Worm (Caenorhabditis elegans) whole organism, L1 larva: ENCODE results near the gene ddx-17.
"Not testable (repeated sequence)": the region's sequence is repeated elsewhere in the genome, so short reads cannot be mapped to it uniquely, and the experiment has no call there.

Source experiments
- C04F5.9 ChIP-seq: sonication (generic microtip); optimal IDR thresholded peaks from 2 replicates; lab custom pipeline; 2016; ENCODE audit warnings: missing genetic modification characterization, missing compliant biosample characterization
- C16A3.4 ChIP-seq: fragments of 150-350 bp; optimal IDR thresholded peaks from 2 replicates; lab custom pipeline; 2014; ENCODE audit warnings: missing biosample characterization, missing genetic modification characterization
- C34B4.2 ChIP-seq: sonication (generic microtip); optimal IDR thresholded peaks from 2 replicates; lab custom pipeline; 2017; ENCODE audit warnings: mild to moderate bottlenecking, missing genetic modification characterization, missing compliant biosample characterization
- F16B12.6 ChIP-seq: fragments of 150-350 bp; optimal IDR thresholded peaks from 2 replicates; lab custom pipeline; 2014; ENCODE audit warnings: missing biosample characterization, missing genetic modification characterization
- ceh-82 ChIP-seq, 3 experiments: fragments of 150-350 bp in 1 of 3; sonication (generic microtip) in 2 of 3; optimal IDR thresholded peaks; 2 replicates each; lab custom pipeline; 2014 to 2017; ENCODE audit warnings: missing biosample characterization in 3 of 3, missing genetic modification characterization in 3 of 3
- ceh-88 ChIP-seq: fragments of 200-800 bp; sonication (Bioruptor generic); IDR thresholded peaks from 2 replicates; pipeline ENCODE4 v1.3.6; 2022; ENCODE audit warnings: missing genetic modification characterization, missing compliant biosample characterization
- ceh-90 ChIP-seq: sonication (generic microtip); optimal IDR thresholded peaks from 2 replicates; lab custom pipeline; 2016; ENCODE audit warnings: missing genetic modification characterization, missing compliant biosample characterization
- dpl-1 ChIP-seq, 3 experiments: fragments of 150-350 bp in 2 of 3; sonication (generic microtip) in 1 of 3; optimal IDR thresholded peaks; 2 replicates each; lab custom pipeline; 2014 to 2017; ENCODE audit warnings: missing biosample characterization in 3 of 3, missing genetic modification characterization in 3 of 3, missing genetic modification reagents in 3 of 3
- dsc-1 ChIP-seq: sonication (generic microtip); optimal IDR thresholded peaks from 2 replicates; lab custom pipeline; 2016; ENCODE audit warnings: mild to moderate bottlenecking, missing genetic modification characterization, missing compliant biosample characterization
- efl-1 ChIP-seq, 4 experiments: fragments of 150-350 bp; optimal IDR thresholded peaks in 3 of 4; peaks in 1 of 4; 1 replicate in 1 of 4; 2 replicates in 3 of 4; lab custom pipeline; 2014; ENCODE audit warnings: missing biosample characterization in 2 of 4, missing genetic modification characterization in 2 of 4, missing genetic modification reagents in 2 of 4
- efl-3 ChIP-seq: fragments of 200-800 bp; sonication (Bioruptor generic); optimal IDR thresholded peaks from 2 replicates; lab custom pipeline; 2018; ENCODE audit warnings: mild to moderate bottlenecking, missing genetic modification characterization, missing compliant biosample characterization
- fkh-4 ChIP-seq: sonication (generic microtip); optimal IDR thresholded peaks from 2 replicates; lab custom pipeline; 2016; ENCODE audit warnings: missing compliant biosample characterization, missing genetic modification characterization, borderline replicate concordance
- fkh-8 ChIP-seq: sonication (generic microtip); optimal IDR thresholded peaks from 2 replicates; lab custom pipeline; 2016; ENCODE audit warnings: mild to moderate bottlenecking, missing genetic modification characterization, missing compliant biosample characterization
- grh-1 ChIP-seq: fragments of 200-800 bp; sonication (Bioruptor generic); IDR thresholded peaks from 2 replicates; pipeline ENCODE4 v1.3.6; 2022; ENCODE audit warnings: missing genetic modification reagents, missing genetic modification characterization, missing compliant biosample characterization
- hlh-4 ChIP-seq: sonication (generic microtip); optimal IDR thresholded peaks from 2 replicates; lab custom pipeline; 2016; ENCODE audit warnings: mild to moderate bottlenecking, missing genetic modification characterization, missing compliant biosample characterization
- hpl-2 ChIP-seq: fragments of 150-350 bp; optimal IDR thresholded peaks from 2 replicates; lab custom pipeline; 2014; ENCODE audit warnings: missing biosample characterization, missing genetic modification reagents, missing genetic modification characterization
- isw-1 ChIP-seq: fragments of 200-800 bp; sonication (Bioruptor generic); IDR thresholded peaks from 2 replicates; pipeline ENCODE4 v1.3.6; 2022; ENCODE audit warnings: missing genetic modification characterization, missing compliant biosample characterization
- lin-14 ChIP-seq: fragments of 200-800 bp; sonication (Bioruptor generic); optimal IDR thresholded peaks from 2 replicates; lab custom pipeline; 2018; ENCODE audit warnings: mild to moderate bottlenecking, missing genetic modification characterization, moderate library complexity, missing compliant biosample characterization
- lin-35 ChIP-seq, 2 experiments: fragments of 150-350 bp; optimal IDR thresholded peaks; 2 replicates each; lab custom pipeline; 2014; ENCODE audit warnings: missing biosample characterization in 2 of 2, missing genetic modification characterization in 2 of 2, missing genetic modification reagents in 2 of 2
- lin-39 ChIP-seq: fragments of 150-350 bp; optimal IDR thresholded peaks from 2 replicates; lab custom pipeline; 2014; ENCODE audit warnings: missing biosample characterization, missing genetic modification reagents, missing genetic modification characterization
- lir-3 ChIP-seq: sonication (generic microtip); optimal IDR thresholded peaks from 2 replicates; lab custom pipeline; 2016; ENCODE audit warnings: mild to moderate bottlenecking, missing genetic modification characterization, moderate library complexity, missing compliant biosample characterization; ENCODE audit not compliant: poor library complexity
- lsy-2 ChIP-seq, 2 experiments: fragments of 150-350 bp; optimal IDR thresholded peaks; 2 replicates each; lab custom pipeline; 2014; ENCODE audit warnings: missing biosample characterization in 2 of 2, missing genetic modification characterization in 2 of 2
- mab-9 ChIP-seq: fragments of 200-800 bp; sonication (Bioruptor generic); IDR thresholded peaks from 2 replicates; pipeline ENCODE4 v1.3.6; 2022; ENCODE audit warnings: missing genetic modification reagents, missing genetic modification characterization, missing compliant biosample characterization
- mdl-1 ChIP-seq, 2 experiments: fragments of 150-350 bp; optimal IDR thresholded peaks; 2 replicates each; lab custom pipeline; 2014 to 2017; ENCODE audit warnings: missing biosample characterization in 2 of 2, missing genetic modification characterization in 2 of 2, inconsistent platforms in 1 of 2
- nhr-19 ChIP-seq: fragments of 200-800 bp; sonication (Bioruptor generic); conservative IDR thresholded peaks from 2 replicates; pipeline ENCODE4 v1.3.6; 2022; ENCODE audit warnings: missing genetic modification characterization, missing compliant biosample characterization
- nhr-20 ChIP-seq: sonication (generic microtip); optimal IDR thresholded peaks from 2 replicates; lab custom pipeline; 2016; ENCODE audit warnings: mild to moderate bottlenecking, missing genetic modification characterization, missing compliant biosample characterization
- nhr-47 ChIP-seq: sonication (generic microtip); optimal IDR thresholded peaks from 2 replicates; lab custom pipeline; 2016; ENCODE audit warnings: mild to moderate bottlenecking, missing genetic modification characterization, moderate library complexity, missing compliant biosample characterization
- nhr-71 ChIP-seq: sonication (generic microtip); optimal IDR thresholded peaks from 2 replicates; lab custom pipeline; 2016; ENCODE audit warnings: mild to moderate bottlenecking, missing genetic modification characterization, moderate library complexity, missing compliant biosample characterization
- nhr-85 ChIP-seq: sonication (generic microtip); peaks from one replicate; lab custom pipeline; 2016; ENCODE audit warnings: missing genetic modification characterization, inconsistent platforms, missing compliant biosample characterization
- nhr-90 ChIP-seq: sonication (generic microtip); optimal IDR thresholded peaks from 2 replicates; lab custom pipeline; 2016; ENCODE audit warnings: mild to moderate bottlenecking, missing genetic modification characterization, missing compliant biosample characterization; ENCODE audit not compliant: poor library complexity
- pax-3 ChIP-seq: fragments of 200-800 bp; sonication (Bioruptor generic); optimal IDR thresholded peaks from 2 replicates; lab custom pipeline; 2018; ENCODE audit warnings: mild to moderate bottlenecking, missing genetic modification characterization, moderate library complexity, missing compliant biosample characterization
- rnt-1 ChIP-seq: sonication (generic microtip); optimal IDR thresholded peaks from 2 replicates; lab custom pipeline; 2016; ENCODE audit warnings: mild to moderate bottlenecking, missing genetic modification characterization, moderate library complexity, missing compliant biosample characterization
- snu-23 ChIP-seq: sonication (generic microtip); optimal IDR thresholded peaks from 2 replicates; lab custom pipeline; 2016; ENCODE audit warnings: missing genetic modification characterization, missing compliant biosample characterization
- sup-37 ChIP-seq: fragments of 200-800 bp; sonication (Bioruptor generic); optimal IDR thresholded peaks from 2 replicates; lab custom pipeline; 2018; ENCODE audit warnings: mild to moderate bottlenecking, missing genetic modification characterization, missing compliant biosample characterization
- swsn-7 ChIP-seq: sonication (generic microtip); optimal IDR thresholded peaks from 2 replicates; lab custom pipeline; 2016; ENCODE audit warnings: missing genetic modification characterization, missing compliant biosample characterization
- tbx-2 ChIP-seq: sonication (generic microtip); optimal IDR thresholded peaks from 2 replicates; lab custom pipeline; 2016; ENCODE audit warnings: missing genetic modification characterization, missing compliant biosample characterization
- unc-86 ChIP-seq: sonication (generic microtip); optimal IDR thresholded peaks from 2 replicates; lab custom pipeline; 2016; ENCODE audit warnings: missing genetic modification characterization, missing compliant biosample characterization
- unc-98 ChIP-seq: fragments of 200-800 bp; sonication (Bioruptor generic); IDR thresholded peaks from 2 replicates; pipeline ENCODE4 v1.3.6; 2022; ENCODE audit warnings: missing genetic modification characterization, missing compliant biosample characterization
- xbp-1 ChIP-seq: sonication (generic microtip); optimal IDR thresholded peaks from 2 replicates; lab custom pipeline; 2016; ENCODE audit warnings: missing genetic modification characterization, missing compliant biosample characterization
- ztf-11 ChIP-seq, 2 experiments: sonication (generic microtip); optimal IDR thresholded peaks; 2 replicates each; lab custom pipeline; 2016 to 2017; ENCODE audit warnings: missing genetic modification characterization in 2 of 2, missing biosample characterization in 1 of 2, missing compliant biosample characterization in 1 of 2
- ztf-4 ChIP-seq: fragments of 150-350 bp; optimal IDR thresholded peaks from 2 replicates; lab custom pipeline; 2014; ENCODE audit warnings: missing biosample characterization, missing genetic modification characterization

ddx-17 gene

DNA sequence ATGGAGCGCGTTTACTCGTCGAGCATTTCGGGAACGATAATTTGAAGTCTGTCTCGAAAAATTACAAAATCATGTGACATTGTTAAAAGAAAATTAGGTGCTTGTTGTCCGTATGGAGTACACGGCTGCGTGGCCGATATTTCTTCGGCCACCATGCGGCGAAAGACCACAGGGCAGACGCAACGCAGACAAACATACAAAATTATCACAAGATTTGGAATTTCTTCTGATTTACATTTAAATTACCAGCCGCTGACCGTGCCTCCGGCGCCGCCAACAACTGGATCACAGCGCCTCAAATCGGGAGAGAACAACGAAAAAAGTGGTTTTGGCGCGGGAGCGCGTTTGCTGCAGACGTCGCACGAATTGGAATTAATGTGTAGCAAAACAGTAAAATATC lies 43.2 kb upstream of the ddx-17 start (continued):
- TF ChIP-seq nhr-19 (GFP tag; lab: Robert Waterston, UW) (peak; percentile 100), xbp-1 (tag; lab: Kevin White, UChicago) (peak; percentile 96), fkh-8 (tag; lab: Kevin White, UChicago) (peak; percentile 97), C04F5.9 (tag; lab: Kevin White, UChicago) (peak; percentile 96), hpl-2 (GFP tag; lab: Kevin White, UChicago) (peak; percentile 53), nhr-47 (tag; lab: Kevin White, UChicago) (peak; percentile 99), C34B4.2 (tag; lab: Kevin White, UChicago) (peak; percentile 92), lin-39 (peak; percentile 93), lsy-2 (tag; optimal IDR thresholded peaks at IDR 0.05; lab: Kevin White, UChicago) (peak; percentile 87 to 91), ceh-90 (tag; lab: Kevin White, UChicago) (peak; percentile 99), efl-3 (GFP tag; lab: Kevin White, UChicago) (peak; percentile 94), ceh-88 (GFP tag; lab: Robert Waterston, UW) (peak; percentile 99), C16A3.4 (tag; lab: Kevin White, UChicago) (peak; percentile 82), fkh-4 (tag; lab: Kevin White, UChicago) (peak; percentile 100), mdl-1 (tag; optimal IDR thresholded peaks at IDR 0.05; lab: Kevin White, UChicago) (peak in 1 of 2 experiments; percentile 90), ztf-4 (peak; percentile 95), unc-86 (tag; lab: Kevin White, UChicago) (peak; percentile 94), ceh-82 (tag; optimal IDR thresholded peaks at IDR 0.05; lab: Kevin White, UChicago) (peak; percentile 90 to 92 (median 91)), F16B12.6 (tag; lab: Kevin White, UChicago) (peak; percentile 19)

DNA sequence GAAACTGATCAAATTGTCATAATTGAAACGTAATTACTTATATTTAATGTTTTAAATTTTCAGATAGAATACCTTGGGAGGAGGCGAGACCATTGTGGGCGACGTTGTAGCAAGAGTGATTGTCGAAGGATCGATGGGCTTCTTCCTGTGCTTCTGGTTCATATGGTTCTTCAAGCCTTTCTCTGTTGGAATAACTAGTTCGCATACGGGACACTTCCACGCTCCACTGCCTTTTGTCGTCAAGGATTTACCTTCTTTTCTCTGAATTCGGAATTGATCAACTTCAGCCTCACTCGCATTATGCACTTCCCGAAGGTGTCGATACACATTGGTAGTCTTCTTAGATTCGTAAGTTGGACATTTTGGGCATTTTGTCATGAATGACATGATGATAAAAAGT lies 37.4 kb upstream of the ddx-17 start, which contains the start of gene F58D12.1:
F58D12.1 (plus strand) TSS at position 301 of the 400 bp plus-strand sequence.
- not testable (repeated sequence) for TF ChIP-seq pax-3 (tag; lab: Kevin White, UChicago); hlh-4 (tag; lab: Kevin White, UChicago); sup-37 (GFP tag; lab: Kevin White, UChicago)

DNA sequence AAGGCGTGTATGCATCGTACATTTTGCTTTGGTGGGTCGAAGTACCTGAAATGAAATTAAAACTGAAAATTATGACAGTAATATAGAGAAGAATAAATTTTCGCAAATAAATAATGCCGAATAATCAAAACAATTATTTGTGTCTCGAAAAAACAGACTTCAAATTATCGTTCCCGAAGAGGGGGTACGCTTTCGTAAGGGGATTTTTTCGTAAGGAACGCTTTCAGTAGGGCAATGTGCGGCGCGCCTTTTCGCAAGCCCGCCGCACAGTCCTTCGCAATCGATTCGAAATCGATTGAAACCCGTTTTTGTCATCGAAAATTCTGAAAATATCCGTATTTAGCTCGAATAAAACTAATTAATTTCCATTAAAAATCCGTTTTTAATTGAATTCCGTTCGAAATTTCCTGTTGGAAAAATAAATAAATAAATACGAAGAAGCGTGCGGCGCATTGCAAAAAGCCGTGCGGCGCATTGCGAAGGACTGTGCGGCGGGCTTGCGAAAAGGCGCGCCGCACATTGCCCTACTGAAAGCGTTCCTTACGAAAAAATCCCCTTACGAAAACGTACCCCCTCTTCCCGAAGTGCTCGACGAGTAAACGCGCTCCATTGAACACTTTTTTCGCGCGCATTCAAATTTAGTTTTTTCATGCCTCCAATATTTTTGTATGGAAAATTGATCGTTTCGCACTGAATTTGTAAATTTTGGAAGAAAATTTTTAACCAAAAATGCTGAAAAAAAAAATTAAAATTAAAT lies 26.7 kb upstream of the ddx-17 start, which contains the start of gene vps-39:
vps-39 (minus strand) TSS at position 51 of the 757 bp plus-strand sequence.
- TF ChIP-seq lin-35 (GFP tag; optimal IDR thresholded peaks at IDR 0.05; lab: Kevin White, UChicago), result peak in 1 of 2 experiments; percentile 48
- peak; percentile 31 for TF ChIP-seq dsc-1
- peak; percentile 16 for TF ChIP-seq fkh-8 (tag; lab: Kevin White, UChicago)
- TF ChIP-seq ztf-11 (tag; optimal IDR thresholded peaks at IDR 0.05; lab: Kevin White, UChicago), result peak in 1 of 2 experiments; percentile 3
- peak; percentile 31 for TF ChIP-seq xbp-1 (tag; lab: Kevin White, UChicago)
- TF ChIP-seq efl-1 (optimal IDR thresholded peaks at IDR 0.05; lab: Kevin White, UChicago), result peak; percentile 31 to 62
- peak; percentile 58 to 96 for TF ChIP-seq efl-1 (GFP tag; optimal IDR thresholded peaks at IDR 0.05 in 1 of 2; lab: Kevin White, UChicago)
- TF ChIP-seq lir-3 (tag; lab: Kevin White, UChicago), result peak; percentile 39
- peak; percentile 72 for TF ChIP-seq nhr-71
- TF ChIP-seq isw-1 (GFP tag; lab: Robert Waterston, UW), result peak; percentile 96
- peak; percentile 71 for TF ChIP-seq nhr-47 (tag; lab: Kevin White, UChicago)
- peak; percentile 95 for TF ChIP-seq ceh-88 (GFP tag; lab: Robert Waterston, UW)
- peak; percentile 79 for TF ChIP-seq nhr-85
- TF ChIP-seq dpl-1 (GFP tag; optimal IDR thresholded peaks at IDR 0.05; lab: Kevin White, UChicago), result peak; percentile 38 to 58 (median 39)
- peak; percentile 91 for TF ChIP-seq mab-9
- peak; percentile 37 for TF ChIP-seq nhr-20 (tag; lab: Kevin White, UChicago)
- TF ChIP-seq nhr-90 (tag; lab: Kevin White, UChicago), result peak; percentile 29
- peak; percentile 35 for TF ChIP-seq tbx-2
- TF ChIP-seq rnt-1 (tag; lab: Kevin White, UChicago), result peak; percentile 73
- TF ChIP-seq grh-1 (GFP tag; lab: Robert Waterston, UW), result peak; percentile 96
- peak; percentile 68 for TF ChIP-seq unc-98
- peak; percentile 97 for TF ChIP-seq nhr-19 (GFP tag; lab: Robert Waterston, UW)
- peak; percentile 67 for TF ChIP-seq lin-14 (GFP tag; lab: Kevin White, UChicago)
- TF ChIP-seq pax-3 (tag; lab: Kevin White, UChicago), result peak; percentile 65
- TF ChIP-seq snu-23 (GFP tag; lab: Kevin White, UChicago), result peak; percentile 31
- peak; percentile 15 for TF ChIP-seq unc-86 (tag; lab: Kevin White, UChicago)
- TF ChIP-seq swsn-7 (tag; lab: Kevin White, UChicago), result peak; percentile 44
